Worm (Caenorhabditis elegans) whole organism, mixed stage, embryonic: ENCODE results near the gene Y52E8A.1.
A peak's percentile ranks its signal among the peaks of the same experiment; 100 is the strongest.

Source experiments
- M03D4.4 ChIP-seq: sonication (generic microtip); optimal IDR thresholded peaks from 2 replicates; lab custom pipeline; 2017; ENCODE audit warnings: mild to moderate bottlenecking, missing genetic modification characterization, missing compliant biosample characterization
- bed-3 ChIP-seq: fragments of 200-800 bp; sonication (Bioruptor generic); optimal IDR thresholded peaks from 3 replicates; lab custom pipeline; 2018; ENCODE audit warnings: mild to moderate bottlenecking, missing genetic modification characterization, moderate library complexity, missing compliant biosample characterization
- blmp-1 ChIP-seq: fragments of 150-350 bp; optimal IDR thresholded peaks from 2 replicates; lab custom pipeline; 2014; ENCODE audit warnings: missing biosample characterization, missing genetic modification characterization
- ceh-39 ChIP-seq: fragments of 150-350 bp; optimal IDR thresholded peaks from 2 replicates; lab custom pipeline; 2014; ENCODE audit warnings: missing biosample characterization, missing genetic modification characterization
- ceh-43 ChIP-seq: fragments of 200-800 bp; sonication (Bioruptor generic); optimal IDR thresholded peaks from 2 replicates; lab custom pipeline; 2018; ENCODE audit warnings: mild to moderate bottlenecking, missing genetic modification characterization, moderate library complexity, missing compliant biosample characterization
- ceh-83 ChIP-seq: fragments of 200-800 bp; sonication (Bioruptor generic); optimal IDR thresholded peaks from 2 replicates; lab custom pipeline; 2018; ENCODE audit warnings: mild to moderate bottlenecking, missing genetic modification characterization, missing compliant biosample characterization
- ces-1 ChIP-seq: fragments of 150-350 bp; optimal IDR thresholded peaks from 2 replicates; lab custom pipeline; 2014; ENCODE audit warnings: missing biosample characterization, missing genetic modification reagents, missing genetic modification characterization
- cnd-1 ChIP-seq: fragments of 200-800 bp; sonication (Bioruptor generic); optimal IDR thresholded peaks from 2 replicates; lab custom pipeline; 2018; ENCODE audit warnings: mild to moderate bottlenecking, missing genetic modification characterization, missing compliant biosample characterization
- drap-1 ChIP-seq: fragments of 200-800 bp; sonication (Bioruptor generic); optimal IDR thresholded peaks from 3 replicates; lab custom pipeline; 2018; ENCODE audit warnings: mild to moderate bottlenecking, missing genetic modification characterization, missing compliant biosample characterization
- elt-1 ChIP-seq: sonication (generic microtip); optimal IDR thresholded peaks from 2 replicates; lab custom pipeline; 2017; ENCODE audit warnings: missing genetic modification characterization, mild to moderate bottlenecking, missing compliant biosample characterization, antibody characterized with exemption, moderate library complexity, borderline replicate concordance; ENCODE audit not compliant: insufficient read depth
- elt-3 ChIP-seq: fragments of 150-350 bp; optimal IDR thresholded peaks from 2 replicates; lab custom pipeline; 2014; ENCODE audit warnings: missing biosample characterization, missing genetic modification characterization
- flh-1 ChIP-seq: fragments of 200-800 bp; sonication (Bioruptor generic); optimal IDR thresholded peaks from 2 replicates; lab custom pipeline; 2018; ENCODE audit warnings: mild to moderate bottlenecking, missing genetic modification characterization, moderate library complexity, missing compliant biosample characterization
- ham-2 ChIP-seq: fragments of 200-800 bp; sonication (Bioruptor generic); optimal IDR thresholded peaks from 2 replicates; lab custom pipeline; 2018; ENCODE audit warnings: mild to moderate bottlenecking, missing genetic modification characterization, missing compliant biosample characterization
- hlh-1 ChIP-seq: fragments of 150-350 bp; optimal IDR thresholded peaks from 2 replicates; lab custom pipeline; 2014; ENCODE audit warnings: missing biosample characterization, missing genetic modification reagents, missing genetic modification characterization
- lin-13 ChIP-seq: fragments of 150-350 bp; optimal IDR thresholded peaks from 2 replicates; lab custom pipeline; 2014; ENCODE audit warnings: missing biosample characterization, missing genetic modification characterization
- lin-32 ChIP-seq: fragments of 200-800 bp; sonication (Bioruptor generic); optimal IDR thresholded peaks from 2 replicates; lab custom pipeline; 2018; ENCODE audit warnings: mild to moderate bottlenecking, missing genetic modification characterization, missing compliant biosample characterization
- lsy-2 ChIP-seq: fragments of 150-350 bp; optimal IDR thresholded peaks from 2 replicates; lab custom pipeline; 2014; ENCODE audit warnings: missing biosample characterization, missing genetic modification characterization
- mab-5 ChIP-seq: fragments of 150-350 bp; optimal IDR thresholded peaks from 2 replicates; lab custom pipeline; 2014; ENCODE audit warnings: missing biosample characterization, missing genetic modification characterization
- mep-1 ChIP-seq: fragments of 150-350 bp; optimal IDR thresholded peaks from 2 replicates; lab custom pipeline; 2017; ENCODE audit warnings: missing biosample characterization, missing genetic modification reagents, missing genetic modification characterization, inconsistent platforms
- nhr-12 ChIP-seq: fragments of 150-350 bp; optimal IDR thresholded peaks from 2 replicates; lab custom pipeline; 2014; ENCODE audit warnings: missing biosample characterization, missing genetic modification characterization
- nhr-2 ChIP-seq: fragments of 150-350 bp; optimal IDR thresholded peaks from 2 replicates; lab custom pipeline; 2014; ENCODE audit warnings: missing biosample characterization, missing genetic modification characterization
- nhr-237 ChIP-seq: fragments of 150-350 bp; optimal IDR thresholded peaks from 2 replicates; lab custom pipeline; 2014; ENCODE audit warnings: missing biosample characterization, missing genetic modification characterization
- nhr-76 ChIP-seq: sonication (generic microtip); optimal IDR thresholded peaks from 2 replicates; lab custom pipeline; 2017; ENCODE audit warnings: missing biosample characterization, missing genetic modification characterization
- sem-2 ChIP-seq: fragments of 200-800 bp; sonication (Bioruptor generic); optimal IDR thresholded peaks from 2 replicates; lab custom pipeline; 2018; ENCODE audit warnings: mild to moderate bottlenecking, missing genetic modification characterization, missing compliant biosample characterization
- snpc-4 ChIP-seq: fragments of 150-350 bp; optimal IDR thresholded peaks from 2 replicates; lab custom pipeline; 2014; ENCODE audit warnings: missing biosample characterization, missing genetic modification characterization
- sptf-1 ChIP-seq: sonication (generic microtip); optimal IDR thresholded peaks from 2 replicates; lab custom pipeline; 2017; ENCODE audit warnings: mild to moderate bottlenecking, missing genetic modification characterization, moderate library complexity, missing compliant biosample characterization
- unc-120 ChIP-seq: sonication (generic microtip); optimal IDR thresholded peaks from 2 replicates; lab custom pipeline; 2017; ENCODE audit warnings: missing genetic modification characterization, missing compliant biosample characterization; ENCODE audit not compliant: poor library complexity, severe bottlenecking
- unc-39 ChIP-seq: fragments of 150-350 bp; optimal IDR thresholded peaks from 2 replicates; lab custom pipeline; 2014; ENCODE audit warnings: missing biosample characterization, missing genetic modification characterization
- unc-62 ChIP-seq: fragments of 150-350 bp; optimal IDR thresholded peaks from 2 replicates; lab custom pipeline; 2014; ENCODE audit warnings: missing biosample characterization, missing genetic modification reagents, missing genetic modification characterization
- zip-8 ChIP-seq: fragments of 150-350 bp; optimal IDR thresholded peaks from 2 replicates; lab custom pipeline; 2014; ENCODE audit warnings: missing biosample characterization, missing genetic modification characterization
- ztf-11 ChIP-seq: fragments of 150-350 bp; optimal IDR thresholded peaks from 2 replicates; lab custom pipeline; 2014; ENCODE audit warnings: missing biosample characterization, missing genetic modification characterization

Gene Y52E8A.1

DNA sequence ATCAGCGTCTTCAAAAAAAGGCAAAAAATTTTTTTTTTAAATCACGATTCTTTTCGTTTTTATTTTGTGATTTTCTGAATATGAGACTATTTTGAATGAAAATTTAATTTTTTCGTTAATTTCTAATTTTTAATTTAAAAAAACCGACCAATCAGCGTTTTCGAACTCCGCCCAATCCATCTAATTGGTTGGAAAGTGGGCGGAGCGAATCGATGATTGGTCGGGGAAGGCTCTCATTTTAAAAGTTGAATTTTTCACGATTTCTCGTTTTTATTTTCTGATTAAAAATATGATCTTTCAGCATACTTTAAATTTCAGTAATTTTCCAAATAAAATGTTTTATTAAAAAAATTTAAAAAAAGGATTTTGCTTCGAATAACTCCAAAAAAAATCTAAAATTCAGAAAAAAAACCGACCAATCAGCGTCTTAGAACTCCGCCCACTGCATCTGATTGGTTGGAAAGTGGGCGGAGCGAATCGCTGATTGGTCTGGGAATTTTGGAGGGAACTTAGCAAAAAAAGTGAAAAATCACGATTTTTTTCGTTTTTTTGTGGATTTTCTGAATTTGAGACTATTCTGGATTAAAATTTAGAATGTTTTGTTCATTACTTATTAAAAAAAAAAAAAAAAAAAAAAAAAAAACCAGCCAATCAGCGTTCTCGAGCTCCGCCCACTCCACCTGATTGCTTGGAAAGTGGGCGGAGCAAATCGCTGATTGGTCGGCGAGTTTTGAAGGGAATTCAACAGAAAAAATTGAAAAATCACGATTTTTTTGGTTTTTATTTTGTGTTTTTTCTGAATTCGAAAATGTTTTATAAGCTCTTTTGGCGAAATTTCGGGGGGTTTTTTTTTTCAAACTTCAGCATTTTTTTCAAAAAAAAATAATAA, 37.3 kb upstream of the Y52E8A.1 start:
- no peak for TF ChIP-seq nhr-237 (tag; lab: Kevin White, UChicago)
- TF ChIP-seq flh-1 = no peak
- no peak for TF ChIP-seq unc-39 (tag; lab: Kevin White, UChicago)
- no peak for TF ChIP-seq mab-5 (tag; lab: Kevin White, UChicago)
- no peak for TF ChIP-seq elt-3 (tag; lab: Kevin White, UChicago)
- TF ChIP-seq bed-3 (GFP tag; lab: Kevin White, UChicago) = no peak
- TF ChIP-seq ceh-83 (GFP tag; lab: Kevin White, UChicago) = no peak
- no peak for TF ChIP-seq sem-2
- TF ChIP-seq cnd-1 (tag; lab: Kevin White, UChicago) = no peak
- TF ChIP-seq drap-1 = no peak
- TF ChIP-seq M03D4.4 (tag; lab: Kevin White, UChicago) = no peak
- TF ChIP-seq nhr-12 (tag; lab: Kevin White, UChicago) = no peak
- TF ChIP-seq zip-8 (tag; lab: Kevin White, UChicago) = no peak
- TF ChIP-seq ces-1 (GFP tag; lab: Kevin White, UChicago) = no peak
- no peak for TF ChIP-seq lin-32
- no peak for TF ChIP-seq nhr-76
- no peak for TF ChIP-seq ceh-39 (tag; lab: Kevin White, UChicago)
- TF ChIP-seq ham-2 (GFP tag; lab: Kevin White, UChicago) = no peak
- no peak for TF ChIP-seq blmp-1 (tag; lab: Kevin White, UChicago)

DNA sequence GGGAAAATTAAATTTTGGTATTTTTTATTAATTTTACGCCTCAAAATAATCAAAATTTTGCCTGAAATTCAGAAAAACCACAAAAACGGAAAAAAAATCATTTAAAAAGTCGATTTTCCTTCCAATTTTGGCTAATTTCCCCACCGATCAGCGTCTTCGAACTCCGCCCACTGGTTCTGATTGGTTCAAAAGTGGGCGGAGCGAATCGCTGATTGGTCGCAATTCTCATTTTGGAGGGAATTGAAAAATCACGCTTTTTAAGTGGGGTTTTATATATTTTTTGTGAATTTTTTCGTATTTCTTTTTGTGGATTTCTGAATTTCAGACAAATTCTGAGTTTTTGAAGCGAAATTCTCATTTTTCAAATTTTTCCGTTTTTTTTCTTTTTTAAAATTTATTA, 34.9 kb upstream of the Y52E8A.1 start:
- TF ChIP-seq elt-1 (tag; lab: Kevin White, UChicago) (no peak), nhr-2 (tag; lab: Kevin White, UChicago) (no peak), unc-39 (tag; lab: Kevin White, UChicago) (no peak), snpc-4 (tag; lab: Kevin White, UChicago) (no peak), hlh-1 (no peak), ceh-43 (GFP tag; lab: Kevin White, UChicago) (no peak), nhr-76 (no peak), sptf-1 (tag; lab: Kevin White, UChicago) (no peak), nhr-12 (tag; lab: Kevin White, UChicago) (no peak), unc-62 (GFP tag; lab: Kevin White, UChicago) (no peak), flh-1 (no peak), zip-8 (tag; lab: Kevin White, UChicago) (no peak), unc-120 (tag; lab: Kevin White, UChicago) (no peak), nhr-237 (tag; lab: Kevin White, UChicago) (no peak), cnd-1 (tag; lab: Kevin White, UChicago) (no peak), lin-32 (no peak), mep-1 (no peak)

DNA sequence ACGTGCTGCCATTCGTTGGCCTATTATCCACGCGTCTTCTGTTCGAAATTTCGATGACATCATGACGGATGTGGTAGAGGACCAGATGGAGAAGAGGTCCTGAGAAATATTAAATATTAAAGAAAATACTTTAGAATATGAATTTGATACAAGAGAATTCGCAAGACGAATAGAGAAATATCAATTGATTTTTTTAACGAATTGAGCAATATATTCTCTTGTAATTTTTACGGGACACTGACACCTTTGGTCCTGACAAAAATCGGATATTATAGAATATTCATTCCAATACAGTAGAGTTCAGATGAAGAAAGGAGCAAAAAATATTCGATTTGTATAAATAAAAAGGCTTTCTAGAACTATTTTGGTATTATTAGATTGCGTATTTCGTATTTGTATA, 33.8 kb upstream of the Y52E8A.1 start, which contains the start of gene C01F1.6:
Gene C01F1.6, minus strand, starts transcription at position 101 of the 400 bp plus-strand sequence.
- TF ChIP-seq bed-3 (GFP tag; lab: Kevin White, UChicago) = no peak
- no peak for TF ChIP-seq lsy-2
- no peak for TF ChIP-seq drap-1
- no peak for TF ChIP-seq ceh-83 (GFP tag; lab: Kevin White, UChicago)
- no peak for TF ChIP-seq snpc-4 (tag; lab: Kevin White, UChicago)
- TF ChIP-seq ham-2 (GFP tag; lab: Kevin White, UChicago) = no peak
- TF ChIP-seq flh-1 = no peak
- no peak for TF ChIP-seq nhr-2 (tag; lab: Kevin White, UChicago)
- TF ChIP-seq ces-1 (GFP tag; lab: Kevin White, UChicago) = no peak
- TF ChIP-seq lin-13 (tag; lab: Kevin White, UChicago) = no peak
- no peak for TF ChIP-seq ztf-11
- no peak for TF ChIP-seq zip-8 (tag; lab: Kevin White, UChicago)
- TF ChIP-seq hlh-1 = no peak
- no peak for TF ChIP-seq lin-32
- TF ChIP-seq M03D4.4 (tag; lab: Kevin White, UChicago) = no peak
- no peak for TF ChIP-seq sptf-1 (tag; lab: Kevin White, UChicago)
- no peak for TF ChIP-seq unc-120 (tag; lab: Kevin White, UChicago)
- no peak for TF ChIP-seq mab-5 (tag; lab: Kevin White, UChicago)

DNA sequence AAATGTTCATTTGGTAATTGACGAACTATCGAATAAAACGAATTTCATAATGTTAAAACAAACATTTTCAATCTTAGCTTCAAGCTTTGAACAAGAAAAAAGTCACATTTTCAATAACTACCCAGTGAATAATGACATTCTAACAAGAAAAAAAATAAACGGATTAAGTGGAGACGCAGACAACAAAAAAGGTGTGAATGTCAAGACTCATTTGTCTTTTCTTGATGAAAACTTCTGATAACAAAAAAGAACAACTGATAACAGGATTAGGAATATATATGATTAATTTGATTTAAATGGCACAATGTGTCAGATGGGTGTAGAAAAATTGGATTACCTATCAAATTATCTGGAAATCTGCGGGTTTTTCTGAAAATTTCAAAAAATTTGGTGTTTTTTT, 33.3 kb upstream of the Y52E8A.1 start:
- TF ChIP-seq elt-1 (tag; lab: Kevin White, UChicago) = peak; percentile 27
- peak; percentile 18 for TF ChIP-seq ces-1 (GFP tag; lab: Kevin White, UChicago)
- no peak for TF ChIP-seq elt-3 (tag; lab: Kevin White, UChicago)
